Worm (Caenorhabditis elegans) whole organism, L4/young adult: Measurements from ENCODE around the gene lin-12.

ENCODE experiments used
- W03F9.2 ChIP-seq: fragments of 150-350 bp; optimal IDR thresholded peaks from 2 replicates; lab custom pipeline; 2014; ENCODE audit warnings: missing biosample characterization, missing genetic modification characterization
- dao-5 ChIP-seq: sonication (generic microtip); optimal IDR thresholded peaks from 2 replicates; lab custom pipeline; 2016; ENCODE audit warnings: missing genotype, missing genetic modification characterization, moderate library complexity, missing compliant biosample characterization
- him-1 ChIP-seq: sonication (generic microtip); optimal IDR thresholded peaks from 2 replicates; lab custom pipeline; 2016; ENCODE audit warnings: missing genotype, missing genetic modification reagents, missing genetic modification characterization, missing compliant biosample characterization

DNA sequence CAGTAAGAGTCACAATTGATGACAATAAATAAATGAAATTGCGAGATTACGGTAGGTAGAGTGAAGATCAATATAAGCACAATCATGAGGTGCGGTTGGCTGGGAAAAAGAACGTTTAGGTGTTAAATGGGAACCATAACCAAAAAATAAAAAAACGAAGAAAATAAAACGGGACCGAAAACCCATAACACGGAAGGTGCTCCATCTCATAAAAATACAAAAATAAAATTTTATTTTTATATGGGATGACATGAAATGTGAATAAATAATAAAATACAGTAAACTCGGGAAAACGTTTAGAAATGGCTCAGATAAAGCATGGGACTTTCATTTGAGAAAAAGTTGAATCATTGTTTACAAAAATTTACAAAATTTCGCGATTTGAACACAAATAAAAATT, 4.3 kb upstream of the lin-12 start, which contains the start of gene F02A9.7:
- TF ChIP-seq W03F9.2 (tag; lab: Kevin White, UChicago): no peak
- TF ChIP-seq dao-5 (tag; lab: Kevin White, UChicago): no peak
- no peak for TF ChIP-seq him-1
